Worm (Caenorhabditis elegans) whole organism, early embryonic: ENCODE measurements around the gene srx-32.

Experiments
- B0310.2 ChIP-seq: sonication (generic microtip); optimal IDR thresholded peaks from 2 replicates; lab custom pipeline; 2016; ENCODE audit warnings: mild to moderate bottlenecking, missing genetic modification characterization, missing compliant biosample characterization
- F13C5.2 ChIP-seq: sonication (generic microtip); optimal IDR thresholded peaks from 2 replicates; lab custom pipeline; 2017; ENCODE audit warnings: mild to moderate bottlenecking, missing genetic modification characterization, inconsistent platforms, missing compliant biosample characterization
- aly-1 ChIP-seq: sonication (generic microtip); optimal IDR thresholded peaks from 2 replicates; lab custom pipeline; 2016; ENCODE audit warnings: missing genetic modification characterization, missing compliant biosample characterization
- ama-1 ChIP-seq: fragments of 150-350 bp; optimal IDR thresholded peaks from 2 replicates; lab custom pipeline; 2014
- ceh-36 ChIP-seq: sonication (generic microtip); optimal IDR thresholded peaks from 2 replicates; lab custom pipeline; 2016; ENCODE audit warnings: missing genetic modification characterization, inconsistent platforms, missing compliant biosample characterization
- flt-1 ChIP-seq: fragments of 200-800 bp; sonication (Bioruptor generic); IDR thresholded peaks from 2 replicates; pipeline ENCODE4 v1.3.6; 2022; ENCODE audit warnings: missing genetic modification characterization, missing compliant biosample characterization
- hmbx-1 ChIP-seq: sonication (generic microtip); optimal IDR thresholded peaks from 2 replicates; lab custom pipeline; 2016; ENCODE audit warnings: mild to moderate bottlenecking, missing genetic modification characterization, missing compliant biosample characterization
- hmg-4 ChIP-seq: fragments of 200-800 bp; sonication (Bioruptor generic); optimal IDR thresholded peaks from 2 replicates; lab custom pipeline; 2018; ENCODE audit warnings: mild to moderate bottlenecking, missing genetic modification characterization, missing compliant biosample characterization
- sea-1 ChIP-seq: fragments of 200-800 bp; sonication (Bioruptor generic); conservative IDR thresholded peaks from 2 replicates; pipeline ENCODE4 v1.3.6; 2022; ENCODE audit warnings: missing genetic modification characterization, missing compliant biosample characterization
- tbx-37 ChIP-seq: fragments of 200-800 bp; sonication (Bioruptor generic); conservative IDR thresholded peaks from 2 replicates; pipeline ENCODE4 v1.3.6; 2022; ENCODE audit warnings: missing genetic modification reagents, missing genetic modification characterization, missing compliant biosample characterization
- tra-4 ChIP-seq: sonication (generic microtip); optimal IDR thresholded peaks from 2 replicates; lab custom pipeline; 2017; ENCODE audit warnings: missing genetic modification characterization, missing compliant biosample characterization

- TF ChIP-seq ama-1 (no peak), flt-1 (no peak), tbx-37 (GFP tag; lab: Robert Waterston, UW) (no peak), hmg-4 (GFP tag; lab: Kevin White, UChicago) (no peak), B0310.2 (no peak), aly-1 (tag; lab: Kevin White, UChicago) (no peak), ceh-36 (tag; lab: Kevin White, UChicago) (no peak), hmbx-1 (tag; lab: Kevin White, UChicago) (no peak), sea-1 (GFP tag; lab: Robert Waterston, UW) (no peak), tra-4 (no peak), F13C5.2 (no peak)
These were observed 31.7 kb upstream of the srx-32 start, which contains the start of gene K09C6.3 for ce11 chrV:852184-852583.
